Worm (Caenorhabditis elegans): Measurements from ENCODE around the gene fbxb-74.

DNA sequence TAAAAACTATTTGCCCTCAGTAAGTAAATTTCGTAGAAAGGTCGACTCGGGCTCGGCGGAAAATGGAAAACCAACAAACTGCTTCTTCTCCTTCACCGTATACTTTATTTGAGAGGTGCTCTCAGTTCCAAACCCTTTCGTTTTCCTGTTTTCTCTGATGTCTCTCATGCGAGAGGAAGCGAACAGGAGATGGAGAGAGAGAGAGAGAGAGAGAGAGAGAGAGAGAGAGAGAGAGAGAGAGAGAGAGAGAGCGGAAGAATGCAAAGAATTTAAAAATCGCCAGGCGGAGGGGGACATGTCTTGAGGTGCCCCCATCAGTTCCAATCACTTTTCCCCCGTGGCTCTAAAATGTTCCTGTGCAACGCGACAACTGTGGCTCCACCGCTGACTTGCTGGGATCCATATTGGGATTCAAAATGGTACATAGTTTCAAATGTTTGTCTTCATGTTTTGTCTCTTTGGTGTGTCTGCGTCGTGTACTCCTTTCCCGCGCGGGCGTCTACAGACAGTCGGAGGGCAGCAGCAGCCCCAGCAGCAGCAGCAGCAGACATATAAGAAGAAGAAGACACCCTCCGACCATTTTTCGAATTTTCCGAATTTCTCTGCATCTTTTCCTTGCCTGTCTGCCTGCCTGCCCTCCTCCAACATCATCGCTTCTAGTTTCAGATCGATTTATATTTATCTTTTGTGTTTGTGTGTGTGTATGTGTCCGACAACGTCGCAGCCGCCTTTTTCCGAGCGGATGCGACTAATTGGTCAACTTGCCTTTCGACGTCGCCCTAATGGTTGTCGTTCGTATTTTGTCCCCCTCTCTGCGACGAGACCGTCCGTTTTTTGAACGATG is 15.5 kb upstream of the fbxb-74 start, which contains the start of gene R08C7.11:
- TF ChIP-seq dve-1 (tag; optimal IDR thresholded peaks at IDR 0.05) (no peak), nfya-1 (tag; optimal IDR thresholded peaks at IDR 0.05) (peak; percentile 16), pha-4 (tag; optimal IDR thresholded peaks at IDR 0.05) (no peak), hlh-30 (tag; optimal IDR thresholded peaks at IDR 0.05; ENCODE audit: insufficient read depth) (no peak), nhr-232 (tag; optimal IDR thresholded peaks at IDR 0.05) (no peak), ref-2 (tag; optimal IDR thresholded peaks at IDR 0.05) (no peak), ceh-22 (tag; optimal IDR thresholded peaks at IDR 0.05) (no peak), K02D7.2 (tag; optimal IDR thresholded peaks at IDR 0.05) (no peak), F13H6.1 (tag; optimal IDR thresholded peaks at IDR 0.05) (no peak), unc-55 (GFP tag; optimal IDR thresholded peaks at IDR 0.05) (no peak), lin-11 (tag; optimal IDR thresholded peaks at IDR 0.05) (no peak), syd-9 (tag; optimal IDR thresholded peaks at IDR 0.05) (no peak), mec-3 (tag; optimal IDR thresholded peaks at IDR 0.05; ENCODE audit: borderline replicate concordance) (no peak), nhr-11 (tag; optimal IDR thresholded peaks at IDR 0.05) (no peak)
